Worm (Caenorhabditis elegans) whole organism, young adult: ENCODE measurements around the gene F08F3.4.
A peak's percentile ranks its signal among the peaks of the same experiment; 100 is the strongest.

Experiments used
- B0261.1 ChIP-seq: sonication (generic microtip); optimal IDR thresholded peaks from 2 replicates; lab custom pipeline; 2016; ENCODE audit warnings: mild to moderate bottlenecking, missing genetic modification characterization, moderate library complexity, missing compliant biosample characterization
- C17E4.6 ChIP-seq: fragments of 200-800 bp; sonication (Bioruptor generic); IDR thresholded peaks from 2 replicates; pipeline ENCODE4 v1.3.6; 2022; ENCODE audit warnings: missing genetic modification reagents, missing genetic modification characterization, missing compliant biosample characterization
- K12H6.12 ChIP-seq: fragments of 200-800 bp; sonication (Bioruptor generic); optimal IDR thresholded peaks from 2 replicates; lab custom pipeline; 2018; ENCODE audit warnings: mild to moderate bottlenecking, missing genetic modification characterization, missing compliant biosample characterization
- T07F8.4 ChIP-seq: sonication (generic microtip); optimal IDR thresholded peaks from 2 replicates; lab custom pipeline; 2016; ENCODE audit warnings: mild to moderate bottlenecking, missing genetic modification characterization, moderate library complexity, missing compliant biosample characterization
- T26A5.8 ChIP-seq: sonication (generic microtip); optimal IDR thresholded peaks from 2 replicates; lab custom pipeline; 2016; ENCODE audit warnings: missing genetic modification characterization, missing compliant biosample characterization
- Y53G8AR.9 ChIP-seq: fragments of 200-800 bp; sonication (Bioruptor generic); conservative IDR thresholded peaks from 2 replicates; pipeline ENCODE4 v1.3.6; 2022; ENCODE audit warnings: missing genetic modification reagents, missing genetic modification characterization, missing compliant biosample characterization
- Y56A3A.18 ChIP-seq: fragments of 200-800 bp; sonication (Bioruptor generic); IDR thresholded peaks from 2 replicates; pipeline ENCODE4 v1.3.6; 2022; ENCODE audit warnings: missing genetic modification reagents, missing genetic modification characterization, missing compliant biosample characterization
- Y79H2A.3 ChIP-seq: fragments of 200-800 bp; sonication (Bioruptor generic); conservative IDR thresholded peaks from 2 replicates; pipeline ENCODE4 v1.3.6; 2022; ENCODE audit warnings: missing genetic modification reagents, missing genetic modification characterization, missing compliant biosample characterization
- aptf-2 ChIP-seq: fragments of 200-800 bp; sonication (Bioruptor generic); conservative IDR thresholded peaks from 2 replicates; pipeline ENCODE4 v1.3.6; 2022; ENCODE audit warnings: missing genetic modification reagents, missing genetic modification characterization, missing compliant biosample characterization
- aptf-3 ChIP-seq: fragments of 200-800 bp; sonication (Bioruptor generic); IDR thresholded peaks from 2 replicates; pipeline ENCODE4 v1.3.6; 2022; ENCODE audit warnings: missing genetic modification characterization, missing compliant biosample characterization
- attf-5 ChIP-seq: fragments of 200-800 bp; sonication (Bioruptor generic); optimal IDR thresholded peaks from 2 replicates; lab custom pipeline; 2018; ENCODE audit warnings: mild to moderate bottlenecking, missing genetic modification characterization, missing compliant biosample characterization
- bed-1 ChIP-seq: fragments of 200-800 bp; sonication (Bioruptor generic); IDR thresholded peaks from 2 replicates; pipeline ENCODE4 v1.3.6; 2022; ENCODE audit warnings: missing genetic modification reagents, missing genetic modification characterization, missing compliant biosample characterization
- bed-2 ChIP-seq: fragments of 200-800 bp; sonication (Bioruptor generic); IDR thresholded peaks from 2 replicates; pipeline ENCODE4 v1.3.6; 2022; ENCODE audit warnings: missing genetic modification reagents, missing genetic modification characterization, missing compliant biosample characterization
- ccch-3 ChIP-seq: fragments of 200-800 bp; sonication (Bioruptor generic); optimal IDR thresholded peaks from 2 replicates; lab custom pipeline; 2018; ENCODE audit warnings: mild to moderate bottlenecking, missing genetic modification characterization, missing compliant biosample characterization
- ceh-91 ChIP-seq: fragments of 200-800 bp; sonication (Bioruptor generic); IDR thresholded peaks from 2 replicates; pipeline ENCODE4 v1.3.6; 2022; ENCODE audit warnings: missing genetic modification reagents, missing genetic modification characterization, missing compliant biosample characterization
- dox-1 ChIP-seq: fragments of 200-800 bp; sonication (Bioruptor generic); IDR thresholded peaks from 2 replicates; pipeline ENCODE4 v1.3.6; 2022; ENCODE audit warnings: missing genetic modification reagents, missing genetic modification characterization, missing compliant biosample characterization
- efl-1 ChIP-seq: fragments of 150-350 bp; optimal IDR thresholded peaks from 2 replicates; lab custom pipeline; 2014; ENCODE audit warnings: missing biosample characterization, missing genetic modification reagents, missing genetic modification characterization
- egrh-3 ChIP-seq: fragments of 200-800 bp; sonication (Bioruptor generic); IDR thresholded peaks from 2 replicates; pipeline ENCODE4 v1.3.6; 2022; ENCODE audit warnings: missing genetic modification reagents, missing genetic modification characterization, missing compliant biosample characterization
- fkh-3 ChIP-seq: sonication (generic microtip); optimal IDR thresholded peaks from 2 replicates; lab custom pipeline; 2016; ENCODE audit warnings: mild to moderate bottlenecking, missing genetic modification characterization, missing compliant biosample characterization
- gei-17 ChIP-seq: fragments of 200-800 bp; sonication (Bioruptor generic); optimal IDR thresholded peaks from 2 replicates; lab custom pipeline; 2018; ENCODE audit warnings: mild to moderate bottlenecking, missing genetic modification characterization, missing compliant biosample characterization
- him-1 ChIP-seq: sonication (generic microtip); optimal IDR thresholded peaks from 2 replicates; lab custom pipeline; 2016; ENCODE audit warnings: missing genotype, missing genetic modification reagents, missing genetic modification characterization, missing compliant biosample characterization
- lag-1 ChIP-seq: fragments of 200-800 bp; sonication (Bioruptor generic); IDR thresholded peaks from 2 replicates; pipeline ENCODE4 v1.3.6; 2022; ENCODE audit warnings: missing genetic modification reagents, missing genetic modification characterization, missing compliant biosample characterization
- let-607 ChIP-seq, 2 experiments: fragments of 200-800 bp in 1 of 2; sonication (Bioruptor generic) in 1 of 2; sonication (generic microtip) in 1 of 2; optimal IDR thresholded peaks; 2 replicates each; lab custom pipeline; 2016 to 2018; ENCODE audit warnings: mild to moderate bottlenecking in 2 of 2, missing compliant biosample characterization in 2 of 2, missing genetic modification characterization in 2 of 2, moderate library complexity in 2 of 2, missing genotype in 1 of 2
- lin-26 ChIP-seq: fragments of 200-800 bp; sonication (Bioruptor generic); IDR thresholded peaks from 2 replicates; pipeline ENCODE4 v1.3.6; 2022; ENCODE audit warnings: missing genetic modification reagents, missing genetic modification characterization, missing compliant biosample characterization
- lin-40 ChIP-seq: sonication (generic microtip); optimal IDR thresholded peaks from 2 replicates; lab custom pipeline; 2016; ENCODE audit warnings: missing genetic modification characterization, mild to moderate bottlenecking, missing compliant biosample characterization, missing genotype, missing genetic modification reagents
- lir-1 ChIP-seq: fragments of 200-800 bp; sonication (Bioruptor generic); conservative IDR thresholded peaks from 2 replicates; pipeline ENCODE4 v1.3.6; 2022; ENCODE audit warnings: missing genetic modification reagents, missing genetic modification characterization, missing compliant biosample characterization
- madf-6 ChIP-seq: fragments of 200-800 bp; sonication (Bioruptor generic); IDR thresholded peaks from 2 replicates; pipeline ENCODE4 v1.3.6; 2022; ENCODE audit warnings: missing genetic modification reagents, missing genetic modification characterization, missing compliant biosample characterization
- madf-8 ChIP-seq: fragments of 200-800 bp; sonication (Bioruptor generic); conservative IDR thresholded peaks from 2 replicates; pipeline ENCODE4 v1.3.6; 2022; ENCODE audit warnings: missing genetic modification reagents, missing genetic modification characterization, missing compliant biosample characterization
- mes-4 ChIP-seq: sonication (generic microtip); optimal IDR thresholded peaks from 2 replicates; lab custom pipeline; 2016; ENCODE audit warnings: missing genotype, missing genetic modification characterization, missing compliant biosample characterization
- nfyb-1 ChIP-seq: fragments of 200-800 bp; sonication (Bioruptor generic); IDR thresholded peaks from 2 replicates; pipeline ENCODE4 v1.3.6; 2022; ENCODE audit warnings: missing genetic modification reagents, missing genetic modification characterization, missing compliant biosample characterization
- rcor-1 ChIP-seq: fragments of 200-800 bp; sonication (Bioruptor generic); IDR thresholded peaks from 2 replicates; pipeline ENCODE4 v1.3.6; 2022; ENCODE audit warnings: missing genetic modification reagents, missing genetic modification characterization, missing compliant biosample characterization
- sdz-38 ChIP-seq: sonication (generic microtip); optimal IDR thresholded peaks from 2 replicates; lab custom pipeline; 2016; ENCODE audit warnings: missing genotype, missing genetic modification characterization, missing compliant biosample characterization
- snpc-1.1 ChIP-seq: sonication (generic microtip); optimal IDR thresholded peaks from 2 replicates; lab custom pipeline; 2017; ENCODE audit warnings: missing genetic modification characterization, mild to moderate bottlenecking, missing compliant biosample characterization, antibody characterized with exemption, moderate library complexity, missing genotype, missing genetic modification reagents; ENCODE audit not compliant: insufficient read depth
- ztf-22 ChIP-seq: fragments of 200-800 bp; sonication (Bioruptor generic); optimal IDR thresholded peaks from 2 replicates; lab custom pipeline; 2018; ENCODE audit warnings: mild to moderate bottlenecking, missing genetic modification characterization, moderate library complexity, missing compliant biosample characterization
- ztf-26 ChIP-seq: sonication (generic microtip); optimal IDR thresholded peaks from 2 replicates; lab custom pipeline; 2017; ENCODE audit warnings: missing genetic modification characterization, missing compliant biosample characterization
- ztf-3 ChIP-seq: fragments of 200-800 bp; sonication (Bioruptor generic); optimal IDR thresholded peaks from 2 replicates; lab custom pipeline; 2018; ENCODE audit warnings: mild to moderate bottlenecking, missing genetic modification characterization, missing compliant biosample characterization
- ztf-6 ChIP-seq: fragments of 200-800 bp; sonication (Bioruptor generic); IDR thresholded peaks from 2 replicates; pipeline ENCODE4 v1.3.6; 2022; ENCODE audit warnings: missing genetic modification reagents, missing genetic modification characterization, missing compliant biosample characterization

Gene F08F3.4

ce11 chrV:5408223-5408622 lies 2.5 kb upstream of the F08F3.4 start, which contains the start of gene C25A6.1:
Gene C25A6.1 (plus strand): TSS chrV:5408523.
- TF ChIP-seq attf-5 (GFP tag; lab: Kevin White, UChicago) (no peak), madf-6 (GFP tag; lab: Robert Waterston, UW) (no peak), rcor-1 (GFP tag; lab: Robert Waterston, UW) (no peak), ztf-26 (tag; lab: Kevin White, UChicago) (no peak), Y79H2A.3 (GFP tag; lab: Robert Waterston, UW) (no peak), lin-26 (no peak), ztf-6 (GFP tag; lab: Robert Waterston, UW) (no peak), egrh-3 (GFP tag; lab: Robert Waterston, UW) (no peak), Y56A3A.18 (GFP tag; lab: Robert Waterston, UW) (no peak), fkh-3 (tag; lab: Kevin White, UChicago) (no peak)

- TF ChIP-seq mes-4 (tag; lab: Kevin White, UChicago) (no peak), K12H6.12 (peak; percentile 10)
Observed at ce11 chrV:5408921-5409320, 1.8 kb upstream of the F08F3.4 start.

- no peak for TF ChIP-seq aptf-3 (GFP tag; lab: Robert Waterston, UW)
- no peak for TF ChIP-seq ztf-22 (GFP tag; lab: Kevin White, UChicago)
- no peak for TF ChIP-seq lag-1
- TF ChIP-seq ztf-3 (GFP tag; lab: Kevin White, UChicago) = no peak
Observed at ce11 chrV:5412808-5413405, 2.2 kb downstream of the F08F3.4 start, which contains the start of gene F08F3.10. Gene F08F3.10 (plus strand): TSS chrV:5413355.

- peak; percentile 77 for TF ChIP-seq madf-6 (GFP tag; lab: Robert Waterston, UW)
- TF ChIP-seq ccch-3 (GFP tag; lab: Kevin White, UChicago) = no peak
- TF ChIP-seq efl-1 (GFP tag; lab: Kevin White, UChicago) = peak; percentile 64
- TF ChIP-seq madf-8 (GFP tag; lab: Robert Waterston, UW) = peak; percentile 36; the same call in 1 of the 2 replicates
- no peak for TF ChIP-seq T07F8.4
- peak; percentile 98 for TF ChIP-seq aptf-2 (GFP tag; lab: Robert Waterston, UW)
- TF ChIP-seq lir-1 (GFP tag; lab: Robert Waterston, UW) = no peak
- TF ChIP-seq B0261.1 (tag; lab: Kevin White, UChicago) = no peak
- TF ChIP-seq him-1 (tag; lab: Kevin White, UChicago) = no peak
- TF ChIP-seq, all 124 proteins: peak for 4
Observed at ce11 chrV:5419915-5420314, 9.2 kb downstream of the F08F3.4 start, which contains the start of gene F08F3.6. Gene F08F3.6 (minus strand): TSS chrV:5420067.

ce11 chrV:5423120-5423519 lies 12.4 kb downstream of the F08F3.4 start, which contains the start of gene cyp-14A5:
Gene cyp-14A5 (minus strand): TSS chrV:5423282.
- TF ChIP-seq let-607 (tag; optimal IDR thresholded peaks at IDR 0.05; lab: Kevin White, UChicago) = no peak
- no peak for TF ChIP-seq him-1 (tag; lab: Kevin White, UChicago)
- TF ChIP-seq bed-2 (GFP tag; lab: Robert Waterston, UW) = no peak
- no peak for TF ChIP-seq gei-17
- TF ChIP-seq nfyb-1 (GFP tag; lab: Robert Waterston, UW) = no peak
- TF ChIP-seq sdz-38 (tag; lab: Kevin White, UChicago) = no peak
- no peak for TF ChIP-seq ceh-91 (GFP tag; lab: Robert Waterston, UW)
- TF ChIP-seq dox-1 = no peak
- TF ChIP-seq C17E4.6 (GFP tag; lab: Robert Waterston, UW) = no peak
- TF ChIP-seq T26A5.8 (tag; lab: Kevin White, UChicago) = no peak
- TF ChIP-seq Y53G8AR.9 (GFP tag; lab: Robert Waterston, UW) = no peak
- no peak for TF ChIP-seq bed-1 (GFP tag; lab: Robert Waterston, UW)
- TF ChIP-seq snpc-1.1 (tag; lab: Kevin White, UChicago) = no peak
- no peak for TF ChIP-seq lin-40
